Worm (Caenorhabditis elegans): ENCODE results near the gene ttr-22.
A peak's percentile ranks its signal among the peaks of the same experiment; 100 is the strongest.

ttr-22 gene

ce11 chrV:12288577-12288976, 47.4 kb downstream of the ttr-22 start, which contains the start of gene rskd-1 (continued):
- no peak for TF ChIP-seq nhr-41 (GFP tag; IDR thresholded peaks at IDR 0.05)
- no peak for TF ChIP-seq nhr-10 (tag; optimal IDR thresholded peaks at IDR 0.05)
- no peak for TF ChIP-seq lin-15B (tag; optimal IDR thresholded peaks at IDR 0.05)
- peak; percentile 9; the same call in 1 of the 2 replicates for TF ChIP-seq lin-38 (GFP tag; IDR thresholded peaks at IDR 0.05)
- no peak for TF ChIP-seq zfp-2 (tag; optimal IDR thresholded peaks at IDR 0.05)
- TF ChIP-seq dmd-9 (GFP tag; IDR thresholded peaks at IDR 0.05), result no peak
- no peak for TF ChIP-seq lir-3 (tag; optimal IDR thresholded peaks at IDR 0.05)
- no peak for TF ChIP-seq nhr-11 (tag; optimal IDR thresholded peaks at IDR 0.05)
- TF ChIP-seq nhr-111 (GFP tag; optimal IDR thresholded peaks at IDR 0.05), result no peak
- no peak for TF ChIP-seq lin-39 (tag; optimal IDR thresholded peaks at IDR 0.05)
- TF ChIP-seq aly-2 (tag; optimal IDR thresholded peaks at IDR 0.05), result no peak
- TF ChIP-seq mdl-1 (tag; optimal IDR thresholded peaks at IDR 0.05), result no peak
- TF ChIP-seq daf-12 (tag; optimal IDR thresholded peaks at IDR 0.05), result no peak
- no peak for TF ChIP-seq R02D3.7 (tag; optimal IDR thresholded peaks at IDR 0.05)
- TF ChIP-seq egl-43 (GFP tag; IDR thresholded peaks at IDR 0.05), result no peak
- no peak for TF ChIP-seq lim-7 (GFP tag; IDR thresholded peaks at IDR 0.05)
- TF ChIP-seq tra-1 (GFP tag; IDR thresholded peaks at IDR 0.05), result no peak
- TF ChIP-seq Y5F2A.4 (GFP tag; optimal IDR thresholded peaks at IDR 0.05), result no peak
- no peak for TF ChIP-seq mxl-2 (GFP tag; conservative IDR thresholded peaks at IDR 0.05)
- TF ChIP-seq lin-1 (GFP tag; IDR thresholded peaks at IDR 0.05), result no peak
- TF ChIP-seq ZK337.2 (GFP tag; IDR thresholded peaks at IDR 0.05), result no peak
- TF ChIP-seq sdz-12 (GFP tag; optimal IDR thresholded peaks at IDR 0.05), result no peak
- peak in 1 of 2 experiments; percentile 10 for TF ChIP-seq daf-16 (GFP tag; optimal IDR thresholded peaks at IDR 0.05)
- TF ChIP-seq daf-16 (tag; optimal IDR thresholded peaks at IDR 0.05), result peak; percentile 73
- TF ChIP-seq vab-7 (GFP tag; IDR thresholded peaks at IDR 0.05), result no peak
- no peak for TF ChIP-seq nhr-48 (tag; optimal IDR thresholded peaks at IDR 0.05)
- TF ChIP-seq nhr-76 (tag; optimal IDR thresholded peaks at IDR 0.05), result no peak
- TF ChIP-seq ceh-62 (tag; optimal IDR thresholded peaks at IDR 0.05), result no peak
- TF ChIP-seq ceh-32 (tag; optimal IDR thresholded peaks at IDR 0.05; ENCODE audit: poor library complexity), result no peak
- no peak for TF ChIP-seq nhr-77 (tag; optimal IDR thresholded peaks at IDR 0.05)
- peak; percentile 17 for TF ChIP-seq dve-1 (tag; optimal IDR thresholded peaks at IDR 0.05; ENCODE audit: insufficient read depth)
- TF ChIP-seq lin-29 (GFP tag; IDR thresholded peaks at IDR 0.05), result no peak
- no peak for TF ChIP-seq arid-1 (GFP tag; conservative IDR thresholded peaks at IDR 0.05)
- no peak for TF ChIP-seq tag-97 (GFP tag; IDR thresholded peaks at IDR 0.05)
- no peak for TF ChIP-seq snpc-1.2 (GFP tag; IDR thresholded peaks at IDR 0.05)
- no peak for TF ChIP-seq dmd-6 (GFP tag; IDR thresholded peaks at IDR 0.05)
- TF ChIP-seq ceh-82 (tag; optimal IDR thresholded peaks at IDR 0.05), result no peak
- TF ChIP-seq madf-5 (GFP tag; IDR thresholded peaks at IDR 0.05), result no peak
- no peak for TF ChIP-seq nhr-25 (tag; optimal IDR thresholded peaks at IDR 0.05; ENCODE audit: borderline replicate concordance, insufficient read depth)
- no peak for TF ChIP-seq hmg-1.1 (GFP tag; IDR thresholded peaks at IDR 0.05)
- TF ChIP-seq dmd-8 (GFP tag; IDR thresholded peaks at IDR 0.05), result no peak
- peak; percentile 1 for TF ChIP-seq dpl-1 (GFP tag; optimal IDR thresholded peaks at IDR 0.05)
- TF ChIP-seq gei-8 (GFP tag; optimal IDR thresholded peaks at IDR 0.05), result no peak
- TF ChIP-seq php-3 (GFP tag; IDR thresholded peaks at IDR 0.05), result no peak
- TF ChIP-seq hlh-11 (tag; optimal IDR thresholded peaks at IDR 0.05), result no peak
- TF ChIP-seq attf-4 (tag; optimal IDR thresholded peaks at IDR 0.05), result no peak
- no peak for TF ChIP-seq pha-4 (GFP tag; IDR thresholded peaks at IDR 0.05)
- TF ChIP-seq pha-4 (tag; optimal IDR thresholded peaks at IDR 0.05), result peak; percentile 78
- TF ChIP-seq hlh-30 (tag; optimal IDR thresholded peaks at IDR 0.05; ENCODE audit: insufficient read depth), result peak; percentile 38
- no peak for TF ChIP-seq zag-1 (tag; optimal IDR thresholded peaks at IDR 0.05)
- no peak for TF ChIP-seq Y105C5A.15 (GFP tag; IDR thresholded peaks at IDR 0.05)
- TF ChIP-seq ztf-7 (tag; optimal IDR thresholded peaks at IDR 0.05), result no peak

All from whole organism, L4 larva.